Worm (Caenorhabditis elegans) whole organism, L4 larva: ENCODE data around the gene islo-1.

Experiments used
- F10B5.3 ChIP-seq: sonication (generic microtip); optimal IDR thresholded peaks from 2 replicates; lab custom pipeline; 2016; ENCODE audit warnings: mild to moderate bottlenecking, missing genetic modification characterization, missing compliant biosample characterization
- F49E8.2 ChIP-seq: sonication (generic microtip); optimal IDR thresholded peaks from 2 replicates; lab custom pipeline; 2016; ENCODE audit warnings: missing compliant biosample characterization, mild to moderate bottlenecking, missing genetic modification characterization, borderline replicate concordance
- R02D3.7 ChIP-seq: fragments of 150-350 bp; sonication (generic microtip); optimal IDR thresholded peaks from 3 replicates; lab custom pipeline; 2014; ENCODE audit warnings: missing biosample characterization, missing genetic modification characterization
- T26A8.4 ChIP-seq: fragments of 200-800 bp; sonication (Bioruptor generic); IDR thresholded peaks from 2 replicates; pipeline ENCODE4 v1.3.6; 2022; ENCODE audit warnings: missing genetic modification characterization, missing compliant biosample characterization
- Y5F2A.4 ChIP-seq: fragments of 200-800 bp; sonication (Bioruptor generic); optimal IDR thresholded peaks from 2 replicates; lab custom pipeline; 2018; ENCODE audit warnings: mild to moderate bottlenecking, missing genetic modification characterization, missing compliant biosample characterization
- ZK337.2 ChIP-seq: fragments of 200-800 bp; sonication (Bioruptor generic); IDR thresholded peaks from 2 replicates; pipeline ENCODE4 v1.3.6; 2022; ENCODE audit warnings: missing genetic modification reagents, missing genetic modification characterization, missing compliant biosample characterization
- ZK546.5 ChIP-seq, 2 experiments: sonication (generic microtip); optimal IDR thresholded peaks; 2 replicates each; lab custom pipeline; 2017; ENCODE audit warnings: missing biosample characterization in 2 of 2, missing genetic modification characterization in 2 of 2
- aha-1 ChIP-seq: fragments of 150-350 bp; peaks from one replicate; lab custom pipeline; 2014; ENCODE audit warnings: missing biosample characterization, missing genetic modification characterization
- ceh-28 ChIP-seq: fragments of 150-350 bp; optimal IDR thresholded peaks from 2 replicates; lab custom pipeline; 2014; ENCODE audit warnings: missing biosample characterization, missing genetic modification reagents, missing genetic modification characterization
- ceh-32 ChIP-seq: sonication (generic microtip); optimal IDR thresholded peaks from 2 replicates; lab custom pipeline; 2016; ENCODE audit warnings: mild to moderate bottlenecking, missing genetic modification characterization, missing compliant biosample characterization; ENCODE audit not compliant: poor library complexity
- ceh-44 ChIP-seq: fragments of 200-800 bp; sonication (Bioruptor generic); IDR thresholded peaks from 2 replicates; pipeline ENCODE4 v1.3.6; 2022; ENCODE audit warnings: missing genetic modification reagents, missing genetic modification characterization, missing compliant biosample characterization
- ceh-62 ChIP-seq: sonication (generic microtip); optimal IDR thresholded peaks from 2 replicates; lab custom pipeline; 2017; ENCODE audit warnings: missing biosample characterization, missing genetic modification characterization
- ceh-82 ChIP-seq: sonication (generic microtip); optimal IDR thresholded peaks from 2 replicates; lab custom pipeline; 2017; ENCODE audit warnings: missing biosample characterization, missing genetic modification characterization
- ces-1 ChIP-seq: fragments of 150-350 bp; sonication (generic microtip); optimal IDR thresholded peaks from 4 replicates; lab custom pipeline; 2014; ENCODE audit warnings: missing biosample characterization, missing genetic modification reagents, missing genetic modification characterization
- daf-16 ChIP-seq, 3 experiments: sonication (generic microtip); optimal IDR thresholded peaks; 2 replicates each; lab custom pipeline; 2016 to 2017; ENCODE audit warnings: missing genetic modification characterization in 3 of 3, missing genetic modification reagents in 3 of 3, mild to moderate bottlenecking in 2 of 3, missing compliant biosample characterization in 2 of 3, missing biosample characterization in 1 of 3, moderate library complexity in 1 of 3
- dmd-6 ChIP-seq: fragments of 200-800 bp; sonication (Bioruptor generic); IDR thresholded peaks from 2 replicates; pipeline ENCODE4 v1.3.6; 2022; ENCODE audit warnings: missing genetic modification reagents, missing genetic modification characterization, missing compliant biosample characterization
- dmd-9 ChIP-seq: fragments of 200-800 bp; sonication (Bioruptor generic); IDR thresholded peaks from 2 replicates; pipeline ENCODE4 v1.3.6; 2022; ENCODE audit warnings: missing genetic modification reagents, missing genetic modification characterization, missing compliant biosample characterization
- hif-1 ChIP-seq, 2 experiments: sonication (generic microtip); optimal IDR thresholded peaks; 2 replicates each; lab custom pipeline; 2016 to 2017; ENCODE audit warnings: missing compliant biosample characterization in 2 of 2, missing genetic modification characterization in 2 of 2, missing genetic modification reagents in 2 of 2, missing genotype in 2 of 2, mild to moderate bottlenecking in 1 of 2
- hmg-1.1 ChIP-seq: fragments of 200-800 bp; sonication (Bioruptor generic); IDR thresholded peaks from 2 replicates; pipeline ENCODE4 v1.3.6; 2022; ENCODE audit warnings: missing genetic modification reagents, missing genetic modification characterization, missing compliant biosample characterization
- jun-1 ChIP-seq: fragments of 150-350 bp; optimal IDR thresholded peaks from 2 replicates; lab custom pipeline; 2014; ENCODE audit warnings: missing biosample characterization, missing genetic modification reagents, missing genetic modification characterization
- lim-7 ChIP-seq: fragments of 200-800 bp; sonication (Bioruptor generic); IDR thresholded peaks from 2 replicates; pipeline ENCODE4 v1.3.6; 2022; ENCODE audit warnings: missing genetic modification characterization, missing compliant biosample characterization
- lin-39 ChIP-seq: fragments of 150-350 bp; optimal IDR thresholded peaks from 2 replicates; lab custom pipeline; 2014; ENCODE audit warnings: missing biosample characterization, missing genetic modification reagents, missing genetic modification characterization
- madf-5 ChIP-seq, 2 experiments: fragments of 200-800 bp; sonication (Bioruptor generic); IDR thresholded peaks; 2 replicates each; pipeline ENCODE4 v1.3.6; 2022; ENCODE audit warnings: missing compliant biosample characterization in 2 of 2, missing genetic modification characterization in 2 of 2
- mdl-1 ChIP-seq, 2 experiments: fragments of 150-350 bp in 1 of 2; sonication (generic microtip) in 1 of 2; optimal IDR thresholded peaks; 2 replicates each; lab custom pipeline; 2014 to 2017; ENCODE audit warnings: missing biosample characterization in 2 of 2, missing genetic modification characterization in 2 of 2
- mxl-3 ChIP-seq: fragments of 200-800 bp; sonication (Bioruptor generic); optimal IDR thresholded peaks from 2 replicates; lab custom pipeline; 2018; ENCODE audit warnings: mild to moderate bottlenecking, missing genetic modification characterization, missing compliant biosample characterization
- nhr-102 ChIP-seq: sonication (generic microtip); optimal IDR thresholded peaks from 2 replicates; lab custom pipeline; 2016; ENCODE audit warnings: mild to moderate bottlenecking, missing genetic modification characterization, moderate library complexity, missing compliant biosample characterization
- nhr-11 ChIP-seq: fragments of 150-350 bp; optimal IDR thresholded peaks from 2 replicates; lab custom pipeline; 2014; ENCODE audit warnings: missing biosample characterization, missing genetic modification characterization
- nhr-41 ChIP-seq: fragments of 200-800 bp; sonication (Bioruptor generic); IDR thresholded peaks from 2 replicates; pipeline ENCODE4 v1.3.6; 2022; ENCODE audit warnings: missing genetic modification reagents, missing genetic modification characterization, missing compliant biosample characterization
- nhr-42 ChIP-seq: fragments of 200-800 bp; sonication (Bioruptor generic); IDR thresholded peaks from 2 replicates; pipeline ENCODE4 v1.3.6; 2022; ENCODE audit warnings: missing genetic modification characterization, missing compliant biosample characterization
- pha-4 ChIP-seq, 2 experiments: fragments of 150-350 bp in 1 of 2; fragments of 200-800 bp in 1 of 2; sonication (Bioruptor generic) in 1 of 2; IDR thresholded peaks in 1 of 2; optimal IDR thresholded peaks in 1 of 2; 2 replicates each; pipeline versions ENCODE4 v1.3.6 to Lab custom; 2014 to 2022; ENCODE audit warnings: missing genetic modification characterization in 2 of 2, missing genetic modification reagents in 2 of 2, missing biosample characterization in 1 of 2, missing compliant biosample characterization in 1 of 2
- pqm-1 ChIP-seq: sonication (generic microtip); optimal IDR thresholded peaks from 2 replicates; lab custom pipeline; 2017; ENCODE audit warnings: missing biosample characterization, missing genetic modification characterization
- rbr-2 ChIP-seq: sonication (generic microtip); optimal IDR thresholded peaks from 2 replicates; lab custom pipeline; 2016; ENCODE audit warnings: missing genotype, missing genetic modification characterization, missing compliant biosample characterization
- saeg-2 ChIP-seq: fragments of 200-800 bp; sonication (Bioruptor generic); IDR thresholded peaks from 2 replicates; pipeline ENCODE4 v1.3.6; 2022; ENCODE audit warnings: missing genetic modification reagents, missing genetic modification characterization, missing compliant biosample characterization
- skn-1 ChIP-seq: fragments of 150-350 bp; optimal IDR thresholded peaks from 2 replicates; lab custom pipeline; 2014; ENCODE audit warnings: missing biosample characterization, missing genetic modification characterization
- unc-130 ChIP-seq: sonication (generic microtip); optimal IDR thresholded peaks from 2 replicates; lab custom pipeline; 2016; ENCODE audit warnings: missing genetic modification reagents, missing genetic modification characterization, missing compliant biosample characterization
- unc-62 ChIP-seq, 3 experiments: fragments of 150-350 bp in 1 of 3; sonication (generic microtip); optimal IDR thresholded peaks in 2 of 3; peaks in 1 of 3; 1 replicate in 1 of 3; 2 replicates in 2 of 3; lab custom pipeline; 2014 to 2017; ENCODE audit warnings: missing biosample characterization in 3 of 3, missing genetic modification characterization in 3 of 3, missing genetic modification reagents in 3 of 3, missing genotype in 1 of 3
- zag-1 ChIP-seq: fragments of 150-350 bp; optimal IDR thresholded peaks from 2 replicates; lab custom pipeline; 2014; ENCODE audit warnings: missing biosample characterization, missing genetic modification characterization
- zfp-2 ChIP-seq: sonication (generic microtip); optimal IDR thresholded peaks from 2 replicates; lab custom pipeline; 2016; ENCODE audit warnings: mild to moderate bottlenecking, missing genetic modification characterization, missing compliant biosample characterization
- zfp-3 ChIP-seq: fragments of 200-800 bp; sonication (Bioruptor generic); conservative IDR thresholded peaks from 2 replicates; pipeline ENCODE4 v1.3.6; 2022; ENCODE audit warnings: missing genetic modification reagents, missing genetic modification characterization, missing compliant biosample characterization
- zip-11 ChIP-seq: fragments of 200-800 bp; sonication (Bioruptor generic); IDR thresholded peaks from 2 replicates; pipeline ENCODE4 v1.3.6; 2022; ENCODE audit warnings: missing genetic modification characterization, missing compliant biosample characterization
- zip-2 ChIP-seq: fragments of 150-350 bp; optimal IDR thresholded peaks from 2 replicates; lab custom pipeline; 2014; ENCODE audit warnings: missing biosample characterization, missing genetic modification characterization
- ztf-11 ChIP-seq: fragments of 150-350 bp; optimal IDR thresholded peaks from 2 replicates; lab custom pipeline; 2014; ENCODE audit warnings: missing biosample characterization, missing genetic modification characterization
- ztf-7 ChIP-seq: fragments of 150-350 bp; optimal IDR thresholded peaks from 2 replicates; lab custom pipeline; 2014; ENCODE audit warnings: missing biosample characterization, missing genetic modification characterization

islo-1 gene

DNA sequence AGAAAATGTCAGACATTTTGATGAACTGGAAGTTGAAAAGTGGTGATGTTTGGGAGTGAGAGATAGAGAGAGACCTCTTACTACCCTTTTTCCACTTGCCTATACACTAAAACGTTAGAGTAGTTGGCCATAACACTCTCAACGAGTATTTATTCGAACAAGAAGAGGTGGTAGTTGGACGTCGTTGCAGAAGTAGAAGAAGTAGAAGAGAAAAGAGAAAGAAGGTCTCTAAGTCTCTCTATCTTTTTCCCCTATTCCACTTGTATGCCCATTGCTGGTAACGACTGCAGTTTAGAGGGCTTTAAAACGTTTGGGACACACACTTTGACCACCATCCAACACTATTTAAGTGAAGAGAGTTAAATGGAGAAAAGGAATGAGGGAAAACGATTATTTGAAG lies 44.6 kb upstream of the islo-1 start:
- TF ChIP-seq pha-4 (GFP tag; IDR thresholded peaks at IDR 0.05; lab: Robert Waterston, UW) = no peak
- no peak for TF ChIP-seq pha-4 (tag; optimal IDR thresholded peaks at IDR 0.05; lab: Kevin White, UChicago)
- peak; percentile 23; the same call in 1 of the 2 replicates for TF ChIP-seq hmg-1.1 (GFP tag; lab: Robert Waterston, UW)

DNA sequence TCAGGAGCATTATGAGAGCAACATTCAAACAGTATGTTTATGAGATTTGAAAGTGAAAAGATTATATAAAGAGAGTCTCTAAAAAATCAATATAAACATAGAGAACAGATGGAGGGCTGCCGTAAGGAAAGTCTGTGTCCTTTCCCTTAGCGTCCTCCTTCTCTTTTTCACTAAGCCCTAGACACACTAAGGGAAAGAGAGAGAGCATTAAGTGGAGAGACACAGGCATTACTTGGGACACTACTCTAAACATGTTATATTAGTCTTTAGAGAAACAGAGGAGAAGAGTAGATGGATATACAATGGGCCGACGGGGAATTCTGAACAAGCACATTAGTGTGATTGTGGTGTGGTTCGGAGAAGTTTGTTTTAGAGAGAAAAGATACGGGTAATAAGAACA lies 39.8 kb upstream of the islo-1 start:
- TF ChIP-seq ceh-32 (tag; lab: Kevin White, UChicago) (no peak), zfp-3 (GFP tag; lab: Robert Waterston, UW) (no peak), nhr-42 (GFP tag; lab: Robert Waterston, UW) (no peak), lin-39 (tag; lab: Kevin White, UChicago) (no peak), ztf-7 (tag; lab: Kevin White, UChicago) (no peak), hmg-1.1 (GFP tag; lab: Robert Waterston, UW) (no peak), ZK546.5 (tag; optimal IDR thresholded peaks at IDR 0.05; lab: Kevin White, UChicago) (no peak), Y5F2A.4 (GFP tag; lab: Kevin White, UChicago) (no peak), unc-130 (GFP tag; lab: Kevin White, UChicago) (no peak), ceh-28 (tag; lab: Kevin White, UChicago) (no peak), ceh-82 (tag; lab: Kevin White, UChicago) (no peak), ztf-11 (tag; lab: Kevin White, UChicago) (no peak), zip-2 (tag; lab: Kevin White, UChicago) (no peak), ces-1 (GFP tag; lab: Kevin White, UChicago) (no peak), pqm-1 (no peak), lim-7 (no peak), ceh-62 (tag; lab: Kevin White, UChicago) (no peak), hif-1 (tag; optimal IDR thresholded peaks at IDR 0.05; lab: Kevin White, UChicago) (no peak)

DNA sequence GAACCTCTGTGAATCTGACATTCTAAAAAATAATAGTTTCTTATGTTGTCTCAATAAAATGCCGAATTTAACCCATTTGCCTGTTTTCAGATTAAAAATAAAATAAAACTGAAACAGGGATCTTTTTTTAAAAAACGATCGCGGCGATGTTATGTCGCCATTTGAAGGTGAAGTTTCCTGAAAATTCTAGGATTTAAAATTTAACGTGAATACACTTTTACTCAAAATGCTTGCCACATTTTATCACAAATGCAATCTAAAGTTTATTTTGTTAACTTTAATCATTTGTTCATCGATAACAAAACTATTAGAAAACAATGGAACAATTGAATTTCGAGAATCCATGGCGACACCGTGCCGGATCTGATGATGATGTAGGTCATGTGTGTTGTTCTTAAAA lies 36.6 kb upstream of the islo-1 start, which contains the start of gene Y42H9AR.2:
Y42H9AR.2 (plus strand) TSS at position 301 of the 400 bp plus-strand sequence.
- TF ChIP-seq skn-1 (tag; lab: Kevin White, UChicago) = no peak
- TF ChIP-seq madf-5 (GFP tag; IDR thresholded peaks at IDR 0.05; lab: Robert Waterston, UW) = no peak
- no peak for TF ChIP-seq saeg-2 (GFP tag; lab: Robert Waterston, UW)
- no peak for TF ChIP-seq zfp-3 (GFP tag; lab: Robert Waterston, UW)
- no peak for TF ChIP-seq rbr-2 (tag; lab: Kevin White, UChicago)
- no peak for TF ChIP-seq zip-11 (GFP tag; lab: Robert Waterston, UW)
- no peak for TF ChIP-seq ZK337.2 (GFP tag; lab: Robert Waterston, UW)
- TF ChIP-seq ceh-44 (GFP tag; lab: Robert Waterston, UW) = no peak
- TF ChIP-seq ztf-7 (tag; lab: Kevin White, UChicago) = no peak

DNA sequence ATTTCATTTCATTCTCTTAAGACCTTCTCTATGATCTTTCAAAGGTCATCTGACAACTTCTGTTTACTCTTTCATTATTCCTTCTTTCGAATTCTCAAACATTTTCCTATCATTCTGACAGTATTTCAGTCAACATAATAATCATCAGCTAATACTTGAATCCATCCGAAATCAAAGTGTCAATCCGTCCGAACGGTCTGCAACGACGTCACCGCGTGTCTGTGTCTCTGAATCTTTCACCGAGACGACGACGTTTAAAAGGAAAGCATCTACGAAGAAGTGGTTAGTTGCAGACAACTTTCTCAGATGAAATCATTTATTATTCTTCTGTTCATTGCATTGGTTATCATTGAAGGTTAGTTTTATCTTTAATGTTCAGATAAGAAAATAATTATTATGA lies 34.0 kb upstream of the islo-1 start, which contains the start of gene Y42H9AR.5:
Y42H9AR.5 (plus strand) TSS at position 301 of the 400 bp plus-strand sequence.
- peak in 1 of 2 experiments; percentile 9 for TF ChIP-seq mdl-1 (tag; optimal IDR thresholded peaks at IDR 0.05; lab: Kevin White, UChicago)
- TF ChIP-seq F10B5.3 = no peak
- peak; percentile 12 for TF ChIP-seq aha-1 (tag; lab: Kevin White, UChicago)
- no peak for TF ChIP-seq nhr-102 (tag; lab: Kevin White, UChicago)
- TF ChIP-seq T26A8.4 (GFP tag; lab: Robert Waterston, UW) = no peak
- no peak for TF ChIP-seq nhr-41

DNA sequence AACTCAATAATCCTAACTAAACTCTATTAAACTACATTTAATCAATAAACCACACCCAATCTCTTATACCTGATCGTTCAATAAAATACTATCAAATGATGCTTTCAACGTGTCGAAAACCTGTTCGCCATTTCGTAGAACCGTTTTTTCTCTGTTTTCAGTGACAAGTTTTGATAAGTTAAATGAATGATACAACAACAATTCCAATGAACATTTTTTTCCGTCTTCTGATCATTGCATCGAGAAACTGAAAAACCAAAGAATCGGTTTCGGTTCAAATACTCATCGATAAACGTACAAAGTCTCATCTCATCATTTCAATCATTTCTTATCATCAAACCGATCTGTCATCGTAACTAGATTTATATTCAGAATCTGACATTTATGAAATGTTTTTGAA lies 33.0 kb upstream of the islo-1 start:
- TF ChIP-seq dmd-9 (no peak), zfp-2 (no peak), jun-1 (tag; lab: Kevin White, UChicago) (no peak), madf-5 (GFP tag; IDR thresholded peaks at IDR 0.05; lab: Robert Waterston, UW) (no peak), unc-62 (GFP tag; optimal IDR thresholded peaks at IDR 0.05 in 1 of 2; lab: Kevin White, UChicago) (peak in 1 of 2 experiments; percentile 81), unc-62 (tag; optimal IDR thresholded peaks at IDR 0.05; lab: Kevin White, UChicago) (no peak), ZK546.5 (tag; optimal IDR thresholded peaks at IDR 0.05; lab: Kevin White, UChicago) (no peak), R02D3.7 (tag; lab: Kevin White, UChicago) (no peak), zag-1 (tag; lab: Kevin White, UChicago) (no peak), dmd-6 (GFP tag; lab: Robert Waterston, UW) (peak; percentile 59; the same call in 1 of the 2 replicates), F49E8.2 (tag; lab: Kevin White, UChicago) (no peak), nhr-41 (no peak), daf-16 (GFP tag; optimal IDR thresholded peaks at IDR 0.05; lab: Kevin White, UChicago) (no peak), daf-16 (tag; optimal IDR thresholded peaks at IDR 0.05; lab: Kevin White, UChicago) (no peak), ceh-28 (tag; lab: Kevin White, UChicago) (no peak), saeg-2 (GFP tag; lab: Robert Waterston, UW) (no peak), nhr-11 (no peak), mxl-3 (GFP tag; lab: Kevin White, UChicago) (peak; percentile 73)
